Worm (Caenorhabditis elegans) whole organism, midembryonic: ENCODE results near the gene rabr-4.

ENCODE experiments used
- T22C8.4 ChIP-seq: fragments of 200-800 bp; sonication (Bioruptor generic); IDR thresholded peaks from 2 replicates; pipeline ENCODE4 v1.3.6; 2022; ENCODE audit warnings: missing genetic modification characterization, missing compliant biosample characterization
- cog-1 ChIP-seq: sonication (generic microtip); optimal IDR thresholded peaks from 2 replicates; lab custom pipeline; 2016; ENCODE audit warnings: missing genetic modification characterization, missing compliant biosample characterization
- flt-1 ChIP-seq: fragments of 200-800 bp; sonication (Bioruptor generic); IDR thresholded peaks from 2 replicates; pipeline ENCODE4 v1.3.6; 2022; ENCODE audit warnings: missing genetic modification characterization, missing compliant biosample characterization
- ztf-23 ChIP-seq: fragments of 200-800 bp; sonication (Bioruptor generic); IDR thresholded peaks from 2 replicates; pipeline ENCODE4 v1.3.6; 2022; ENCODE audit warnings: missing genetic modification reagents, missing genetic modification characterization, missing compliant biosample characterization

DNA sequence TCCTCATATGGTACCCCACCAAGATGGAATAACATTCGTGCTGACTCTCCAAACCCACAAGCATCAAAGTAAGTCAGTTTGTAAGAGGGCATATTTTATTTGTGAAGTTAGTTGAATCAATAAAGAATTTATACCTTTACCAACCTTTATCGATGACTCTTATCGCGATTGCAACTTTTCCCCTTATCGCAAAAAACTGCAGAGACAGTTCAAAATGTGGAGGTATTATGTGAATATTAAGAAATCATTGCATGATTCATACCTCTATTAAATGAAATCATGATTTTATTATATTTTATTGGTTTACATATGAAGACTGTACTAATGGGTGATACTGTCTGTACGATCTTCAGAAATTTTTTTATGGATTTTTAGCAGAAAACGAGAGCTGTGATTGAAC lies 37.4 kb downstream of the rabr-4 start, which contains the start of gene gst-22:
- TF ChIP-seq flt-1 (no peak), T22C8.4 (GFP tag; lab: Robert Waterston, UW) (no peak), ztf-23 (GFP tag; lab: Robert Waterston, UW) (no peak), cog-1 (no peak)
